Worm (Caenorhabditis elegans) whole organism, L2 larva: Measurements from ENCODE around the gene T23G4.127.

Source experiments
- C34F6.9 ChIP-seq: fragments of 150-350 bp; optimal IDR thresholded peaks from 2 replicates; lab custom pipeline; 2014; ENCODE audit warnings: missing biosample characterization, missing genetic modification characterization
- alr-1 ChIP-seq: fragments of 150-350 bp; optimal IDR thresholded peaks from 2 replicates; lab custom pipeline; 2014; ENCODE audit warnings: missing biosample characterization, missing genetic modification characterization
- ceh-82 ChIP-seq: fragments of 150-350 bp; optimal IDR thresholded peaks from 2 replicates; lab custom pipeline; 2014; ENCODE audit warnings: missing biosample characterization, missing genetic modification characterization
- elt-1 ChIP-seq: fragments of 150-350 bp; optimal IDR thresholded peaks from 2 replicates; lab custom pipeline; 2014; ENCODE audit warnings: missing biosample characterization, missing genetic modification characterization
- elt-3 ChIP-seq: sonication (generic microtip); optimal IDR thresholded peaks from 2 replicates; lab custom pipeline; 2017; ENCODE audit warnings: missing biosample characterization, missing genetic modification characterization
- lin-13 ChIP-seq: fragments of 150-350 bp; optimal IDR thresholded peaks from 2 replicates; lab custom pipeline; 2014; ENCODE audit warnings: missing biosample characterization, missing genetic modification reagents, missing genetic modification characterization
- nhr-12 ChIP-seq: fragments of 150-350 bp; optimal IDR thresholded peaks from 2 replicates; lab custom pipeline; 2014; ENCODE audit warnings: missing biosample characterization, missing genetic modification characterization
- nhr-6 ChIP-seq: fragments of 150-350 bp; optimal IDR thresholded peaks from 2 replicates; lab custom pipeline; 2014; ENCODE audit warnings: missing biosample characterization, missing genetic modification characterization
- skn-1 ChIP-seq: sonication (generic microtip); optimal IDR thresholded peaks from 2 replicates; lab custom pipeline; 2017; ENCODE audit warnings: missing biosample characterization, missing genetic modification characterization
- unc-39 ChIP-seq: fragments of 150-350 bp; optimal IDR thresholded peaks from 2 replicates; lab custom pipeline; 2014; ENCODE audit warnings: missing biosample characterization, missing genetic modification characterization
- unc-62 ChIP-seq: fragments of 150-350 bp; optimal IDR thresholded peaks from 2 replicates; lab custom pipeline; 2014; ENCODE audit warnings: missing biosample characterization, missing genetic modification reagents, missing genetic modification characterization
- zag-1 ChIP-seq: fragments of 150-350 bp; optimal IDR thresholded peaks from 2 replicates; lab custom pipeline; 2014; ENCODE audit warnings: missing biosample characterization, missing genetic modification characterization

ce11 chrIV:13716279-13716678 lies 17.8 kb upstream of the T23G4.127 start, which contains the start of gene C47A4.1:
- TF ChIP-seq zag-1 (tag; lab: Kevin White, UChicago) (no peak), nhr-12 (no peak), lin-13 (GFP tag; lab: Kevin White, UChicago) (no peak), C34F6.9 (tag; lab: Kevin White, UChicago) (no peak), ceh-82 (no peak), elt-3 (no peak), skn-1 (tag; lab: Kevin White, UChicago) (no peak), unc-39 (tag; lab: Kevin White, UChicago) (no peak), elt-1 (tag; lab: Kevin White, UChicago) (no peak), unc-62 (GFP tag; lab: Kevin White, UChicago) (no peak), nhr-6 (no peak), alr-1 (tag; lab: Kevin White, UChicago) (no peak)
